Fruit fly (Drosophila melanogaster) whole organism, adult: ENCODE measurements around the gene TfIIA-S.

ENCODE experiments used
- CG12768 ChIP-seq: fragments of 200-800 bp; sonication (Bioruptor generic); optimal IDR thresholded peaks from 2 replicates; lab custom pipeline; 2017; ENCODE audit warnings: missing biosample characterization, missing genetic modification characterization, mild to moderate bottlenecking, moderate library complexity, missing genetic modification reagents
- CG14711 ChIP-seq: fragments of 200-800 bp; sonication (Bioruptor generic); optimal IDR thresholded peaks from 2 replicates; lab custom pipeline; 2018; ENCODE audit warnings: missing biosample characterization, mild to moderate bottlenecking, missing genetic modification characterization, moderate library complexity
- CG33017 ChIP-seq: fragments of 200-800 bp; sonication (Bioruptor generic); optimal IDR thresholded peaks from 2 replicates; lab custom pipeline; 2018; ENCODE audit warnings: missing biosample characterization, mild to moderate bottlenecking, missing genetic modification characterization, moderate library complexity
- CG5204 ChIP-seq: fragments of 200-800 bp; sonication (Bioruptor generic); optimal IDR thresholded peaks from 2 replicates; lab custom pipeline; 2016; ENCODE audit warnings: missing biosample characterization, missing genetic modification characterization
- Clk ChIP-seq: fragments of 200-800 bp; sonication (Bioruptor generic); optimal IDR thresholded peaks from 2 replicates; lab custom pipeline; 2017; ENCODE audit warnings: missing biosample characterization, missing genetic modification characterization
- Crg-1 ChIP-seq: fragments of 200-800 bp; sonication (Bioruptor generic); optimal IDR thresholded peaks from 2 replicates; lab custom pipeline; 2016; ENCODE audit warnings: missing biosample characterization, missing genetic modification characterization
- Hr96 ChIP-seq: fragments of 200-800 bp; sonication (Bioruptor generic); optimal IDR thresholded peaks from 2 replicates; lab custom pipeline; 2016; ENCODE audit warnings: missing biosample characterization, missing genetic modification characterization
- Mnt ChIP-seq: fragments of 200-800 bp; sonication (Bioruptor generic); optimal IDR thresholded peaks from 2 replicates; lab custom pipeline; 2016; ENCODE audit warnings: missing biosample characterization, mild to moderate bottlenecking, missing genetic modification characterization
- bab1 ChIP-seq: fragments of 200-800 bp; sonication (Bioruptor generic); optimal IDR thresholded peaks from 3 replicates; lab custom pipeline; 2019; ENCODE audit warnings: missing biosample characterization, mild to moderate bottlenecking, missing genetic modification characterization, moderate library complexity
- pad ChIP-seq: fragments of 200-800 bp; sonication (Bioruptor generic); optimal IDR thresholded peaks from 3 replicates; lab custom pipeline; 2017; ENCODE audit warnings: missing biosample characterization, missing genetic modification characterization, mild to moderate bottlenecking, moderate library complexity, missing genetic modification reagents
- toe ChIP-seq: fragments of 200-800 bp; sonication (Bioruptor generic); optimal IDR thresholded peaks from 2 replicates; lab custom pipeline; 2016; ENCODE audit warnings: missing biosample characterization, missing genetic modification characterization

- no peak for TF ChIP-seq Mnt (GFP tag; lab: Kevin White, UChicago)
- TF ChIP-seq Crg-1, result no peak
- TF ChIP-seq CG12768 (GFP tag; lab: Kevin White, UChicago), result no peak
- no peak for TF ChIP-seq toe (GFP tag; lab: Kevin White, UChicago)
- TF ChIP-seq pad (GFP tag; lab: Kevin White, UChicago), result no peak
- TF ChIP-seq CG33017 (tag; lab: Kevin White, UChicago), result no peak
- no peak for TF ChIP-seq Clk (GFP tag; lab: Kevin White, UChicago)
- no peak for TF ChIP-seq CG14711 (tag; lab: Kevin White, UChicago)
- no peak for TF ChIP-seq Hr96 (GFP tag; lab: Kevin White, UChicago)
- TF ChIP-seq bab1 (GFP tag; lab: Kevin White, UChicago), result no peak
- TF ChIP-seq CG5204 (GFP tag; lab: Kevin White, UChicago), result no peak
These were observed 28.5 kb upstream of the TfIIA-S start for dm6 chr3R:23919366-23919765.
